Fruit fly (Drosophila melanogaster) whole organism, embryonic: ENCODE data around the gene CG42819.
A peak's percentile ranks its signal among the peaks of the same experiment; 100 is the strongest.

Source experiments
- Asciz ChIP-seq: fragments of 200-800 bp; sonication (Bioruptor generic); optimal IDR thresholded peaks from 2 replicates; lab custom pipeline; 2017; ENCODE audit warnings: missing biosample characterization, mild to moderate bottlenecking, missing genetic modification characterization, missing genetic modification reagents
- Atf3 ChIP-seq: fragments of 200-800 bp; sonication (Bioruptor generic); optimal IDR thresholded peaks from 3 replicates; lab custom pipeline; 2016; ENCODE audit warnings: missing biosample characterization, missing genetic modification characterization
- Atf6 ChIP-seq: fragments of 200-800 bp; sonication (Bioruptor generic); IDR thresholded peaks from 2 replicates; pipeline ENCODE4 v1.3.6; 2022; ENCODE audit warnings: missing biosample characterization, missing genetic modification characterization
- CG10654 ChIP-seq: fragments of 200-800 bp; sonication (Bioruptor generic); optimal IDR thresholded peaks from 2 replicates; lab custom pipeline; 2016; ENCODE audit warnings: missing biosample characterization, missing genetic modification characterization
- CG13624 ChIP-seq: fragments of 200-800 bp; sonication (Bioruptor generic); optimal IDR thresholded peaks from 2 replicates; lab custom pipeline; 2016; ENCODE audit warnings: missing biosample characterization, missing genetic modification characterization
- CG14965 ChIP-seq: fragments of 200-800 bp; sonication (Bioruptor generic); optimal IDR thresholded peaks from 2 replicates; lab custom pipeline; 2016; ENCODE audit warnings: missing biosample characterization, missing genetic modification characterization, borderline replicate concordance
- CG18476 ChIP-seq: fragments of 200-800 bp; sonication (Bioruptor generic); optimal IDR thresholded peaks from 2 replicates; lab custom pipeline; 2016; ENCODE audit warnings: missing biosample characterization, mild to moderate bottlenecking, missing genetic modification characterization
- CG18764 ChIP-seq: fragments of 200-800 bp; sonication (Bioruptor generic); optimal IDR thresholded peaks from 3 replicates; lab custom pipeline; 2016; ENCODE audit warnings: missing biosample characterization, missing genetic modification characterization
- CG30431 ChIP-seq: fragments of 200-800 bp; sonication (Bioruptor generic); optimal IDR thresholded peaks from 2 replicates; lab custom pipeline; 2017; ENCODE audit warnings: missing biosample characterization, missing genetic modification characterization
- CG3847 ChIP-seq: fragments of 200-800 bp; sonication (Bioruptor generic); IDR thresholded peaks from 2 replicates; pipeline ENCODE4 v1.3.6; 2022; ENCODE audit warnings: missing biosample characterization, missing genetic modification characterization
- CG4360 ChIP-seq: fragments of 200-800 bp; sonication (Bioruptor generic); IDR thresholded peaks from 2 replicates; pipeline ENCODE4 v1.3.6; 2022; ENCODE audit warnings: missing biosample characterization, missing genetic modification characterization
- CG6272 ChIP-seq: fragments of 200-800 bp; sonication (Bioruptor generic); IDR thresholded peaks from 2 replicates; pipeline ENCODE4 v1.3.6; 2022; ENCODE audit warnings: missing biosample characterization, missing genetic modification characterization
- CG8290 ChIP-seq, 3 experiments: fragments of 200-800 bp; sonication (Bioruptor generic); optimal IDR thresholded peaks; 2 replicates each; lab custom pipeline; 2016 to 2019; ENCODE audit warnings: missing biosample characterization in 3 of 3, missing genetic modification characterization in 3 of 3, mild to moderate bottlenecking in 2 of 3, moderate library complexity in 1 of 3
- CG9932 ChIP-seq: fragments of 200-800 bp; sonication (Bioruptor generic); IDR thresholded peaks from 2 replicates; pipeline ENCODE4 v1.3.6; 2022; ENCODE audit warnings: missing biosample characterization, missing genetic modification characterization
- Ets65A ChIP-seq: fragments of 200-800 bp; sonication (Bioruptor generic); peaks from one replicate; lab custom pipeline; 2016; ENCODE audit warnings: missing biosample characterization, missing genetic modification characterization
- H15 ChIP-seq: fragments of 200-800 bp; sonication (Bioruptor generic); IDR thresholded peaks from 3 replicates; pipeline ENCODE4 v1.3.6; 2022; ENCODE audit warnings: missing biosample characterization, missing genetic modification characterization
- Hey ChIP-seq: fragments of 200-800 bp; sonication (Bioruptor generic); optimal IDR thresholded peaks from 3 replicates; lab custom pipeline; 2018; ENCODE audit warnings: missing biosample characterization, mild to moderate bottlenecking, missing genetic modification characterization
- HmgD ChIP-seq: fragments of 200-800 bp; sonication (Bioruptor generic); optimal IDR thresholded peaks from 3 replicates; lab custom pipeline; 2016; ENCODE audit warnings: missing biosample characterization, missing genetic modification characterization
- Hr78 ChIP-seq, 2 experiments: fragments of 200-800 bp in 1 of 2; fragments of >200 bp in 1 of 2; sonication (Bioruptor generic) in 1 of 2; optimal IDR thresholded peaks; 2 replicates each; lab custom pipeline; 2017 to 2019; ENCODE audit warnings: missing biosample characterization in 2 of 2, missing genetic modification characterization in 2 of 2, mild to moderate bottlenecking in 1 of 2, moderate library complexity in 1 of 2
- Hsf ChIP-seq: fragments of 200-800 bp; sonication (Bioruptor generic); optimal IDR thresholded peaks from 3 replicates; lab custom pipeline; 2016; ENCODE audit warnings: missing biosample characterization, missing genetic modification characterization
- Jarid2 ChIP-seq: fragments of 200-800 bp; sonication (Bioruptor generic); optimal IDR thresholded peaks from 3 replicates; lab custom pipeline; 2017; ENCODE audit warnings: mild to moderate bottlenecking, missing biosample characterization, missing genetic modification reagents, missing genetic modification characterization
- Mad ChIP-seq: fragments of 200-800 bp; sonication (Bioruptor generic); optimal IDR thresholded peaks from 2 replicates; lab custom pipeline; 2016; ENCODE audit warnings: missing biosample characterization, missing genetic modification characterization
- Max ChIP-seq: fragments of 200-800 bp; sonication (Bioruptor generic); optimal IDR thresholded peaks from 2 replicates; lab custom pipeline; 2016; ENCODE audit warnings: missing biosample characterization, mild to moderate bottlenecking, missing genetic modification characterization
- Med ChIP-seq: fragments of 200-800 bp; sonication (Bioruptor generic); peaks from one replicate; lab custom pipeline; 2016; ENCODE audit warnings: missing biosample characterization, missing genetic modification characterization, mild to moderate bottlenecking, inconsistent platforms, moderate library complexity
- NC2β ChIP-seq: fragments of 200-800 bp; sonication (Bioruptor generic); optimal IDR thresholded peaks from 2 replicates; lab custom pipeline; 2016; ENCODE audit warnings: missing biosample characterization, missing genetic modification characterization
- Nf-YC ChIP-seq: fragments of 200-800 bp; optimal IDR thresholded peaks from 3 replicates; lab custom pipeline; 2019; ENCODE audit warnings: missing biosample characterization, mild to moderate bottlenecking, missing genetic modification characterization, moderate library complexity
- Opbp ChIP-seq: fragments of 200-800 bp; sonication (Bioruptor generic); IDR thresholded peaks from 3 replicates; pipeline ENCODE4 v1.3.6; 2022; ENCODE audit warnings: missing biosample characterization, missing genetic modification characterization; ENCODE audit not compliant: partially characterized antibody
- Sry-δ ChIP-seq: fragments of 200-800 bp; sonication (Bioruptor generic); optimal IDR thresholded peaks from 2 replicates; lab custom pipeline; 2016; ENCODE audit warnings: missing biosample characterization, missing genetic modification characterization
- Stat92E ChIP-seq, 3 experiments: fragments of >200 bp in 2 of 3; fragments of 200-800 bp in 1 of 3; sonication (Bioruptor generic) in 1 of 3; optimal IDR thresholded peaks; 2 replicates each; lab custom pipeline; 2017 to 2019; ENCODE audit warnings: missing biosample characterization in 3 of 3, missing genetic modification characterization in 3 of 3, mild to moderate bottlenecking in 1 of 3, moderate library complexity in 1 of 3
- Taf1 ChIP-seq: fragments of 200-800 bp; sonication (Bioruptor generic); IDR thresholded peaks from 2 replicates; pipeline ENCODE4 v1.3.6; 2022; ENCODE audit warnings: missing biosample characterization, missing genetic modification characterization
- bbx ChIP-seq: fragments of 200-800 bp; sonication (Bioruptor generic); IDR thresholded peaks from 2 replicates; pipeline ENCODE4 v1.3.6; 2022; ENCODE audit warnings: missing biosample characterization, missing genetic modification characterization; ENCODE audit not compliant: partially characterized antibody
- da ChIP-seq: fragments of 200-800 bp; sonication (Bioruptor generic); optimal IDR thresholded peaks from 2 replicates; lab custom pipeline; 2016; ENCODE audit warnings: missing biosample characterization, missing genetic modification characterization
- danr ChIP-seq: fragments of 200-800 bp; sonication (Bioruptor generic); IDR thresholded peaks from 2 replicates; pipeline ENCODE4 v1.3.6; 2022; ENCODE audit warnings: missing biosample characterization, missing genetic modification characterization
- dm ChIP-seq: fragments of 200-800 bp; sonication (Bioruptor generic); optimal IDR thresholded peaks from 3 replicates; lab custom pipeline; 2016; ENCODE audit warnings: missing biosample characterization, missing genetic modification characterization
- dmrt11E ChIP-seq: fragments of 200-800 bp; sonication (Bioruptor generic); optimal IDR thresholded peaks from 3 replicates; lab custom pipeline; 2018; ENCODE audit warnings: missing biosample characterization, mild to moderate bottlenecking, missing genetic modification characterization, moderate library complexity
- dysf ChIP-seq: fragments of 200-800 bp; sonication (Bioruptor generic); IDR thresholded peaks from 3 replicates; pipeline ENCODE4 v1.3.6; 2022; ENCODE audit warnings: missing biosample characterization, missing genetic modification characterization
- gsb ChIP-seq: fragments of 200-800 bp; sonication (Bioruptor generic); IDR thresholded peaks from 2 replicates; pipeline ENCODE4 v1.3.6; 2022; ENCODE audit warnings: missing biosample characterization, missing genetic modification characterization
- jing ChIP-seq: fragments of 200-800 bp; sonication (Bioruptor generic); optimal IDR thresholded peaks from 2 replicates; lab custom pipeline; 2018; ENCODE audit warnings: missing biosample characterization, mild to moderate bottlenecking, missing genetic modification characterization
- phol ChIP-seq: fragments of 200-800 bp; sonication (Bioruptor generic); optimal IDR thresholded peaks from 3 replicates; lab custom pipeline; 2018; ENCODE audit warnings: missing biosample characterization, mild to moderate bottlenecking, missing genetic modification characterization, moderate library complexity
- prd ChIP-seq, 3 experiments: fragments of >200 bp in 2 of 3; fragments of 200-800 bp in 1 of 3; sonication (Bioruptor generic) in 1 of 3; optimal IDR thresholded peaks in 2 of 3; IDR thresholded peaks in 1 of 3; 2 replicates in 2 of 3; 3 replicates in 1 of 3; pipeline versions ENCODE4 v1.3.6 to Lab custom; 2017 to 2022; ENCODE audit warnings: missing biosample characterization in 1 of 3, missing genetic modification characterization in 1 of 3
- pzg ChIP-seq: fragments of 200-800 bp; sonication (Bioruptor generic); optimal IDR thresholded peaks from 3 replicates; lab custom pipeline; 2018; ENCODE audit warnings: missing biosample characterization, mild to moderate bottlenecking, missing genetic modification characterization, moderate library complexity
- row ChIP-seq: fragments of 200-800 bp; sonication (Bioruptor generic); IDR thresholded peaks from 3 replicates; pipeline ENCODE4 v1.3.6; 2022; ENCODE audit warnings: missing biosample characterization, missing genetic modification characterization
- sens-2 ChIP-seq: fragments of 200-800 bp; sonication (Bioruptor generic); IDR thresholded peaks from 2 replicates; pipeline ENCODE4 v1.3.6; 2022; ENCODE audit warnings: missing biosample characterization, missing genetic modification characterization
- sim ChIP-seq: fragments of 200-800 bp; sonication (Bioruptor generic); IDR thresholded peaks from 2 replicates; pipeline ENCODE4 v1.3.6; 2022; ENCODE audit warnings: missing biosample characterization, missing genetic modification characterization
- sqz ChIP-seq: fragments of 200-800 bp; sonication (Bioruptor generic); optimal IDR thresholded peaks from 3 replicates; lab custom pipeline; 2018; ENCODE audit warnings: missing biosample characterization, mild to moderate bottlenecking, missing genetic modification characterization
- tin ChIP-seq: fragments of 200-800 bp; sonication (Bioruptor generic); optimal IDR thresholded peaks from 3 replicates; lab custom pipeline; 2016; ENCODE audit warnings: missing biosample characterization, missing genetic modification characterization
- unc-4 ChIP-seq: fragments of 200-800 bp; sonication (Bioruptor generic); IDR thresholded peaks from 2 replicates; pipeline ENCODE4 v1.3.6; 2022; ENCODE audit warnings: missing biosample characterization, missing genetic modification characterization; ENCODE audit not compliant: partially characterized antibody
- yki ChIP-seq: fragments of >200 bp; optimal IDR thresholded peaks from 3 replicates; lab custom pipeline; 2018

CG42819 gene

DNA sequence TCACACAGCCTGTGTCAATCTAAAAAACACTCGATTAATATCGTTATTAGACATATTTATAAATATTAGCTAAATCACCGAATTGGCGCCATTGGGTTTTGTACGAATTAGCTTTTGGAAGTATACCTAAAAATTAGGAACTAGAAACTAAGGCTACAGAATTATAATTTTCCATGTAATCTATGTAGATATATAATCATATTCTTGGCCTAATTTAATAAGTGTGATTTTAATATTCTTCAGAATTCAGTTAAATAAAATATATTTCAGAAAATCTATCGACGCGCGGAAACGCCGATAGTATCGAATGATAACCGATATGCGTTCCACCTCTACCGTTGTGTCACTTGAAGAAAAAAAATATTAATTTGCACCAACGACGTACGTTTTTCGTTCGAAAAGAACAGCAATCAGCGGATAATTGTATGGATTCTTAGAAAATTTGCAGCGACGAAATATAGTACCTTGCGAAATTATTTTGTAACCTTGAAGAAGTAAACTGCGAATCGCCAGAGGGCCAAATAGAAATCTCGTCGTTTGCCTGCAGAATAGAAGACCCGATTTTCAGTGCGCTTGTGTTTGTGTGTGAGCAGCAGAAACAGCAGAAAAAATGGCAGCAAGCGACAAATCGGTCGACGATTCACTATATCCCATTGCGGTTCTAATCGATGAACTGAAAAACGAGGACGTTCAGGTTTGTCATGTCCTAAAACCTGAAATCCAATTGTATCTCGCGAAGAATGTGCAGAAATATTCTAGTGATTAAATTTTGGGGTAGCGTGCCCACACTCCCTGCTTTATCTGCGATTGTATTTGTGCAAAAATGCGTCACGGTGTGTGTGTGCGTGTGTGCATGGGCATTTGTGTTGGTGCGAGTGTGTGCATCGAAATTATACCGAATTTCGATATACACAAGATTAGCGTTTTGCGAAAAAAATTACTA lies 23.2 kb downstream of the CG42819 start, which contains the start of gene Pp2A-29B (continued):
- peak; percentile 64 for TF ChIP-seq pzg (GFP tag; lab: Kevin White, UChicago)
- no peak for TF ChIP-seq gsb
- TF ChIP-seq Stat92E (GFP tag; optimal IDR thresholded peaks at IDR 0.05; lab: Kevin White, UChicago), result peak in 1 of 3 experiments; percentile 14
- TF ChIP-seq Atf3 (GFP tag; lab: Kevin White, UChicago), result peak; percentile 0
- no peak for TF ChIP-seq CG13624
- peak; percentile 93 for TF ChIP-seq sqz
- no peak for TF ChIP-seq Ets65A (GFP tag; lab: Kevin White, UChicago)
- no peak for TF ChIP-seq dysf (GFP tag; lab: Robert Waterston, UW)
- peak; percentile 65 for TF ChIP-seq CG9932 (GFP tag; lab: Robert Waterston, UW)
- no peak for TF ChIP-seq Hey (tag; lab: Kevin White, UChicago)
- no peak for TF ChIP-seq danr (GFP tag; lab: Robert Waterston, UW)
- TF ChIP-seq Nf-YC (tag; lab: Kevin White, UChicago), result peak; percentile 57
- no peak for TF ChIP-seq Hr78 (GFP tag; optimal IDR thresholded peaks at IDR 0.05; lab: Kevin White, UChicago)
- TF ChIP-seq CG8290 (GFP tag; optimal IDR thresholded peaks at IDR 0.05; lab: Kevin White, UChicago), result peak; percentile 13
- no peak for TF ChIP-seq CG8290 (tag; optimal IDR thresholded peaks at IDR 0.05; lab: Kevin White, UChicago)
- no peak for TF ChIP-seq Atf6
- TF ChIP-seq sens-2 (GFP tag; lab: Robert Waterston, UW), result no peak
- TF ChIP-seq Hsf, result peak; percentile 18
- peak; percentile 57 for TF ChIP-seq Med (GFP tag; lab: Kevin White, UChicago)
- no peak for TF ChIP-seq CG30431
- TF ChIP-seq jing, result no peak
- TF ChIP-seq NC2β, result no peak
- peak; percentile 38; the same call in 1 of the 2 replicates for TF ChIP-seq CG6272 (GFP tag; lab: Robert Waterston, UW)
- peak; percentile 85 for TF ChIP-seq row (GFP tag; lab: Robert Waterston, UW)
- TF ChIP-seq Mad (GFP tag; lab: Kevin White, UChicago), result no peak
- TF ChIP-seq CG10654, result no peak
- no peak for TF ChIP-seq Jarid2 (GFP tag; lab: Kevin White, UChicago)
- peak; percentile 96 for TF ChIP-seq Opbp (GFP tag; lab: Robert Waterston, UW)
- no peak for TF ChIP-seq sim (GFP tag; lab: Robert Waterston, UW)
- TF ChIP-seq unc-4 (GFP tag; lab: Robert Waterston, UW), result peak; percentile 98
- no peak for TF ChIP-seq CG18764 (GFP tag; lab: Kevin White, UChicago)
- peak; percentile 98 for TF ChIP-seq bbx (GFP tag; lab: Robert Waterston, UW)
- TF ChIP-seq CG4360 (GFP tag; lab: Robert Waterston, UW), result no peak
- TF ChIP-seq dm (GFP tag; lab: Kevin White, UChicago), result no peak
- TF ChIP-seq Asciz (GFP tag; lab: Kevin White, UChicago), result no peak
- TF ChIP-seq HmgD (GFP tag; lab: Kevin White, UChicago), result no peak
- TF ChIP-seq Max (GFP tag; lab: Kevin White, UChicago), result peak; percentile 23
- peak; percentile 0 for TF ChIP-seq tin (GFP tag; lab: Kevin White, UChicago)
- no peak for TF ChIP-seq CG14965
- TF ChIP-seq yki, result no peak
- TF ChIP-seq prd (optimal IDR thresholded peaks at IDR 0.05; lab: Kevin White, UChicago), result no peak
- peak; percentile 24; the same call in 1 of the 3 replicates for TF ChIP-seq prd (GFP tag; IDR thresholded peaks at IDR 0.05; lab: Robert Waterston, UW)
- TF ChIP-seq da (GFP tag; lab: Kevin White, UChicago), result no peak
- TF ChIP-seq CG3847 (GFP tag; lab: Robert Waterston, UW), result peak; percentile 51; the same call in 1 of the 2 replicates
- peak; percentile 92 for TF ChIP-seq Sry-δ (GFP tag; lab: Kevin White, UChicago)
- peak; percentile 15 for TF ChIP-seq CG18476 (GFP tag; lab: Kevin White, UChicago)
- peak; percentile 92 for TF ChIP-seq phol (tag; lab: Kevin White, UChicago)
- TF ChIP-seq H15 (GFP tag; lab: Robert Waterston, UW), result no peak
- TF ChIP-seq dmrt11E (tag; lab: Kevin White, UChicago), result peak; percentile 46
- no peak for TF ChIP-seq Taf1
